Fruit fly (Drosophila melanogaster) whole organism, larva: ENCODE results near the gene Tsen34.
A peak's percentile ranks its signal among the peaks of the same experiment; 100 is the strongest.

ENCODE experiments used
- noc ChIP-seq: fragments of 200-800 bp; sonication (Bioruptor generic); optimal IDR thresholded peaks from 3 replicates; lab custom pipeline; 2019; ENCODE audit warnings: missing biosample characterization, mild to moderate bottlenecking, missing genetic modification characterization, moderate library complexity

Tsen34 gene

DNA sequence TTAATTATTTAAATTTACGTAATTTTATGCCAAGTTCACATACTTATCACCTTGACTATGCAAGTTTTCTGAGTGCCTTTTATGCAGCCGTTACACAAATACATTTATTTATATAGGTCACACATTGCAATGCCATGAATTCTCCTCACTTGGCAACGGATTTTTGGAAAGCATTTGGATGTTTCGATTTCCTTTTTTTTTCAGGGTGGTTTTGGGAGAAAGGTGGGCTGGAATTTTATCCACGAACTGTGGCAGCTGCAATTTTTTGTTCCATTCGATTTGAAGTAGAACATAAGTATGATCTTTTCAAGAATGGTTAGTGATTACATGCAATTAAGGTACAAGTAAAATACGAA lies 20.2 kb upstream of the Tsen34 start:
- no peak for TF ChIP-seq noc (tag; lab: Kevin White, UChicago)

DNA sequence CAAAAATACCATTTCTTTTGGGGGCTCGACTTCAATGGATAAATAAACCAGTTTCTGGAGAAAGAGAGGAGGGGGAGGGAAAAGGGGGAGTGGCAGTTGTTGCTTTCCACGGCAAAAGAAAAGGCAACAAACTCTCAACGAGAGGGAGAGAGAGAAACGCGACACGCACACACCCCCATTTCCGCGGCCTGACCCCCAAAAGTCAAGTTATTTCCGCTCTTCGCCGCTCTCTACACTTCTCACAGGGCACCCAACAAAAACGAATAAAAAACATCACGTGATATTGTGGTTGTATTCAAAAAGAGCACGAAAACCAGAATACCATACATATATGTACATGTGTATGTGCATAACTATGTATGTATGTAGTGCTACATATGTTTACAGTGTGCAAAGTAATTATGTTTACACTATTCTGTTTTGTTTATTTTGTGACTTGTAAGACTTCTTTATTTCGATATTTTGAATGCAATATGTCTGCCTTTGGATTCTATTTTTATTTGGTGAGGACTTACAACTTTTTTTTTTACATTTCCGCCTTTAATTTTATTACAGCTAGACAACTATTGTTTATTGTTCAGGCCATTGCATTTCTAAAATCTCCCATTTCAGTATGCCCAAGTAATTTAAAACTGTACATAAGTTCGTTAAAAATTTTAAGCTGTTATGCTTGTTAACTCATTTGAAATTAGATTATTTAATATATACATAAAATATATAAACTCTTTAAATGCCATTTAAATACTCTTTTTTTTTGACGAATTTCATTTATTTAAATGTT lies 19.6 kb upstream of the Tsen34 start:
- no peak for TF ChIP-seq noc (tag; lab: Kevin White, UChicago)

DNA sequence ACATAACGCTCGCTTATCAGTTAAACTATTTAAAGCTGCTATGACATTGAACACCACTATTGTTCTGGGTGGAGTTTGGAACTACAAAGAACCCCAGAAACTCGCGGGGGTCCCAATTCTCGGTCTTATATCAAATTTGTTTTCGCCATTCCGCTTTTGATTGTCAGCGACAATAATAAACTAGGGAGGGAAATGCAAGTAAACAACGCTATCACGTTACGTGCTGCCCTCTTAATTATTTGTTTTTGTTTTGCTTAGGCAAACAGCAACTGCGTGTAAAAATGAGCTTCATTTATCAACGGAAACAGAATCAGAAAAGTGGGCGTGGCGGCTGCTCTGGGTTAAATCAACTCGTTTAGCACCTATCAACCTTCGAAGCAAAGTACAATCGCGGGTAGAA lies 18.5 kb upstream of the Tsen34 start:
- TF ChIP-seq noc (tag; lab: Kevin White, UChicago) = no peak

DNA sequence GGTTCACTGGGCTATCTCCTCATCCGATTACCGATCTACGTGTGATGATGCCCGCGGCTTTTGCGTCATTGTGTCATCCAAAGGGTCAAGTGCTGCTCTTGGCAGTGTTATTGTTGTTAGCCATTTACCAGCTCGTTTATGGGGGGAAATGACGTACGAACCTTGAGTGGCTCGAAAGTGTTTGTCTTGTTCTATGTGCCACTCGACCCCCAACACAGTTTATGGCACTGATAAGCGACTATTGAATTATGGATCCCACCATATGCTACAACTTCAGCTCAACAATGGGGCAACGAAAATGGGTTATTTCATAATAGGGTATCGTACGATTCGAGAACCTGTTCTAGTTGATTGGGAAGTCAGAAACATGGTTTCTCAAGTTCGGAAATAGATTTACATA lies 17.6 kb upstream of the Tsen34 start:
- peak; percentile 45 for TF ChIP-seq noc (tag; lab: Kevin White, UChicago)

DNA sequence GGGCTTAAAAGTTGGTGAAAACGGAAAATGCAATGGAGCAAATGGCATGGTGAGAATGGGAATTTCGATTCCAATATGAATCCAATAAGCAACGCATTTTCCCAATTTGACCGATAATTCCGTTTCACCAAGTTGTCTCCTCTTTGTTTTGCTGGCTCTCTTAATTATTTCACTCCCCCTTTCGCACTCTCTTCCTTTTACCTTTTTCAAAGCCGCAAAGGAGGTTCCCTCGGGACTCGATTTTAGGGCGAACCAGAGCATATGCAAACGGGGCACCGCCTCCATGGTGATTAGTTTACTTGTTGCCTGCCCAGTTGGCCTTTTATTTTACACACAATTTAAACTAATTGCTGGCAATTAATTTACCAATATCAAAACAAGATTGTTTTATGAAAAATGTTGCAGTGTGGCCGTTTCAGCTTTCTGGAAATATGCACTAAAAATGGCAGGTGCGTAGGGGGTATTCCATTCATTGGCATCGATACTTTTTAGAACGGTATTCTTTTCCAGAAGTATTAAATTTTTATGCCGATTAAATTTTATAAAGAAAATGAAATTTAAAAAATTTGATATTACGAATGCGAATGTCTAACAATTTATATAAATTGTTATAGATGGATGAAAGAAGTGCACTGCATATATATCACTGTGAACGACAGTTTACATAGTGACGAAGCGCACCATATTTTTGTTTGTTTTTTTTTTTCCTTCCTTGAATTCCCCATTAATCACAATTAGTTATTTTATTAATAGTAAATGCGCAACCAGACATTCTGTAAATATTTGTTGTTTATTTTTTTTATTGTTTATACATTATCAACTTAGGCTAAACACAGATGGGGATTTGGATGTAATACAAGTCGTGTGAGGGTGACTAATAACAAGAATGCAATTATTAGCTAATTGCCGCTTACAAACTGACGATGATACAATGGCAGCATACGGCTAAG lies 14.3 kb upstream of the Tsen34 start, which contains the start of gene mop:
mop (minus strand) TSS at position 419 of the 950 bp plus-strand sequence.
- TF ChIP-seq noc (tag; lab: Kevin White, UChicago) = no peak

DNA sequence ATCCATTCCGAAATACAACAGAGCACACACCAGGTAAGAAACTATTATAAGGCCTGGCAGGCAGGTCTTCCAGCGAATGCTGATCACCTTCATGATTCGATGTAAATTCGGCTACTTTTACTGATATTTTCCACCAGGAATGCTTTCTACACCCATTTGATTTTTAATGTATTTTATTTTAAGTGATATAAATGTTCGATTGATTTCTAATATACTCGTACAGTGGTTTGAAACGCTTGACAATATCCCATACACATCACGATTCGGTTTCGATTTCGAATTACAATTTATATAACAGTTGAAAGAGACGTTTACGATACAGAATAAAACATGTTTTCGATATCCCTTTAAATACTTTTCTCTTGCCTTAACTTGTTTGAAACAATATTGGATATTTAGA lies 7.5 kb upstream of the Tsen34 start, which contains the start of gene Mgat4b:
Mgat4b (minus strand) TSS at position 101 of the 400 bp plus-strand sequence.
- no peak for TF ChIP-seq noc (tag; lab: Kevin White, UChicago)

DNA sequence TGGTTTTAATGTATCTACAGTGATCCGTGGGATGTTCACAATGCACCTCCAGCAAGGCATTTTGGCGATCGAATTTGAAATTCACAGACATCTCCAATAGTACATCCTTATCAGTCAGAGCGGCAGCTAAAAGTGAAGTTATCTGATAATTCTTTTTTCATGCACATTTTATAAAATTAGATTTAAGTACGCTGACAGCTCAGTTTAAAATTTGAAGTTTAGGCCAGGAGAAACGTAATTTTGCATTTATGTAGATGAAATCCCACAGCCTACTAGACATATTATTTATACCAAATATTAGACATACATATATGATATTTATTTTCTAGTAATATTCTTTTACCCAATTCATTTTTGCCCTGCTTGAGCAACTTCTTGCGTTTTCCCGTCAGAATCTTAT lies 695 bp downstream of the Tsen34 start, which contains the start of gene Trl:
Trl (minus strand) TSS at position 101 of the 400 bp plus-strand sequence.
- TF ChIP-seq noc (tag; lab: Kevin White, UChicago) = no peak

DNA sequence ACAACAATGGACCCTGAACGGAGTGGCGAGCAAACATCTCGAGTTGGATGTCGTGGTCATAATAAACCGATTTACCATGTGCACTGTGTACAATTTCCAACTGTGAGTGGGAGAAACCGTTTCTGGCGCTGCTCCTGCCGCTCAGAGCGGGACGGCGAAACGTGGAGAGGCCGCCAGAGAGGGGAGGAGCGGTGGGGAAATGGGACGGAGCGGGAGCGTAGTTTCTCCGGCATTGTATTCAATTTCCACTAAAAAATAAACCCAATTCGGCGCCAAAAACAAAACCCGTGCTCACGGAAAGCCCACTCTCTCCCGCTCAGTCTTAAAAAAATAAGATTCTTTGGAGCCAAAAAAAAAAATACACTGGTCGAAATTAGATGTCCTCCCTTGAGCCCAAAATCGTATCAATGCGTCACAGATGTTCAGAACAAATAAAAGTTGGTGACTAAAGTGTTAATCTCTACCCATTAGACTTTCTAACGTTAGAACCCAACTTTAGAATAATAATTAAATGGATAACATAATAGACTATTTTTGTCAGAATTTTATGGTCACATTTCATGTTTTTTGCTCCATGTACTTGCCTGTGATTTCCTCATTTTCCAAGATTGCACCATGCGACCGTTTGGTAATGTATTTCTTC lies 1.5 kb downstream of the Tsen34 start:
- TF ChIP-seq noc (tag; lab: Kevin White, UChicago) = peak; percentile 21

DNA sequence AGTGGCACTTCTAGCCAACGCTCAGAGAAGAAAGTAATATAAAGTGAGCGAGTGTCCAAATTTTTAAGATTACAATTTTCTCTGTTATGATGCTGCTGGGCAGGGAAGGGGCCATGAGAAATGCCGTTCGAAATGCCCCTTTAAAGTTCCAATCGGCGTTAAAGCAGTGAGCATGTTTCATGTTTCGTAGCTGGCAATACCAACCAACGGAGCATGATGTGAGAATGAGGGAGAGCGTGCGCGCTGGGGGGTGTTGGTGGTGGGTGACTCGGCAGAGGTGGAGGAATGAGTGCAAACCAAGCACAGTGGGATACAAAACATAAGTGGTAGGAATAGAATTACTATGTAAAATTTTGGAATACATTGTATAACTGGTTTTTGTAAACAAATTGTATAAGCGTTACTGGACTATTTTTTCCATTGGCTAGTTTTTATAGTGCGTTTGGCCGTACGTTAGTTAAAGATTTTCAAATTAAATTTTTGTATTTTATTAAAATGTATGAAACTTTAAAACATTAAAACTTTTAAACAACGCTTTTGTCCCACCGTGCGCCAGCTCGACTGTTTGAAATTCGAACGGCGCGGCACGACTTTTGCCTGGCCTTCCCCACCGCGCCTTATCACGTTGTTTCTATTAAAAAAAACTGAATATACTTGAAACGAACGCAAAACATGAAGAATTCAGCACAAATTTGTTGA lies 2.4 kb downstream of the Tsen34 start:
- peak; percentile 100 for TF ChIP-seq noc (tag; lab: Kevin White, UChicago)

DNA sequence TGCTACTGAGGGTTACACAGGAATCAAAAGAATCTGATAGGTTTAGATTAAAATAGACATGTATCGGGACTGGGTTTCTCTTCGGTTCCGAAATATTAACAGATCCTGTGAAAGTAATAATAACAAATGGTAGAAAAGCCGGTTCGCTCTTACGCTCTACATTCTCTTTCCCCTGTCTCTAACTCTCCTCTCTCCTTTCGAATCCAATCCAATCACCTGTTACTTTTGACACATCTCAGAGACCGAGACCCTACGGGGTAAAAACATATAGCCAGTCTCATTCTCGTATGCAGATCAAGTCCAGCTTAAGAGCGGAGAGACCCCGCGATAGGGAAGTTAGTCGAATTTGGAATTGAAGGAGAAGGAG lies 2.9 kb downstream of the Tsen34 start:
- TF ChIP-seq noc (tag; lab: Kevin White, UChicago) = no peak

DNA sequence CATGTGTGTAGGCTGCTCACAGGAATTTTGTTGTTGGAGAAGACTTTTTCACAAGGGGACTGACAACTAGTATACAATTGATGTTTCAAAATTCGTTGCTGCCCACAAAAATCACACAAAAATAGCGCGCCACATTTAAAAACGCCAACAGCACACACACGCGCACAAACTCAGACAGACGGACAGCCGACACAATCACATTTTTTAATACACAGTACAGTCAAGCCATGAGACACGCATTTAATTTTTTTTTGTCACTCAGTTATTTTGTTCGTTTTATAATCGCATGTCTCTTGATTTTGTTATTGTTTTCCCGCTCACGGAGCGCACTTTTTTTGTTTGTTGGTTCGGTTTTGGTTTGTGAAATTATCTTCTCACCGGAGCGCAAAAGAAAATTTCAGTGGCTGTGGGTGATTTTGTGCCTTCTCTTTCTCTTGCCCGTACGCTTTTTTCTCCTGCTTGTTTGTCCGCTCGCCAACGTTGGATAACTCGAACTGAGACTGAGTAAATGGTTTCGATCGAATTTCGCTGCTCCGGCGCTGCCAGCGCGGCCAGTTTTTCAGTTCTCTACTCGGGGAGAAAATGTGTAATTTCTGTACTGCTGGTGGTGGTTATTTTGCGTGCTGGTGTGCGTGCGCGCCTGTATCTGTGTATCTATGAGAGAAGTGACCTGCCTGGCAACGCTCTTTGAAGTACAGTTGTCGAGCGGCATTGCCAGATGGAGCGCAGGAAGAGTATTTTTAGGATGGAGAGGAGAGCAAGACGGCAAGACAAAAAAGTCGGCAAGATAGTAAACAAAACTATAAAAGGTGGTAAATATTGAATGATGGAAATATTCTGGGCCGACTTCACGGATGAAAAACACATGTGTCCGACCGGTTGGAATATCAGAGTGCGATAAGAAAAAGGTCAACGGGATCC lies 3.9 kb downstream of the Tsen34 start, which contains the start of gene CG42507:
CG42507 (minus strand) TSS at position 499 of the 921 bp plus-strand sequence.
- TF ChIP-seq noc (tag; lab: Kevin White, UChicago) = peak; percentile 45

DNA sequence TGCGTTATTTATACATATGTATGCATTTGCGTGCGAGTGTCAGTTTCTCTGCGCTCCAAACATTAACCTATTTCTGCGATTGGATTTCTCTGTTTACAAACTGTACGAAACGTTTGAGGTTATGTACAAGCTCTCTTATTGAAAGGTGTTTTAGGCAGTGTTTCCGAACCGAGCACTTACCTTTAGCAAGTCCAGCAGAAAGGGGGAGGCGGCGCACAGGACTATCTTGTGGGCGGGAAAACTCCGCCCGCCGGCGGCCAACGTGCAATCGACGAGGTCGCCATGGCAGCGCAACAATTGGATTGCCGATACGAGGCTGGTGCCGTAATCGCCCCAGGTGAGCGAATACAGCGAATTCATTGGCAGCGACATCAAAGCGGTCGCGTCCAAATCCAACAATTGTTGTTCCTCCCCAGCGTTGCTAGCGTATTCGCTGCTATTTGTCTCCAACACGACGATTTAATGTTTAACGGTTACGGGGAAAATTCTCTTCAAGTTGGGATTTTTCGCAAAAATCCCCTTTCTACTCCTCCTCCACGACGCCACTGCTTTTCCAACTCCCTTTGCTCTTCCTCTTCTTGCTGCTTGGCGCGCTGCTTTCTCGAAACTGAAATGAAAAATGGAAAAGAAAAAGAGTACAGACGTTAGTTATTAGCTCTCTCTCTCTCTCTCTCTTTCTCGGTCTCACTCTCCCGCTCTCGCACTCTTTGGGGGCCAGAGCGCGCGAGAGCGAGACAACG lies 4.8 kb downstream of the Tsen34 start:
- TF ChIP-seq noc (tag; lab: Kevin White, UChicago) = peak; percentile 86
